Fruit fly (Drosophila melanogaster) S2 (cell line): ENCODE measurements around the gene mbt.

Experiments used
- CG8478 ChIP-seq: fragments of >200 bp; optimal IDR thresholded peaks from 2 replicates; lab custom pipeline; 2018
- CTCF ChIP-seq, 2 experiments: fragments of >200 bp; optimal IDR thresholded peaks; 2 replicates each; lab custom pipeline; 2018

- TF ChIP-seq CG8478 (lab: Kevin White, UChicago): no peak
- TF ChIP-seq CTCF (optimal IDR thresholded peaks at IDR 0.05; lab: Kevin White, UChicago): no peak
These were observed 35.0 kb downstream of the mbt start for dm6 chrX:16645472-16645871.
